Fruit fly (Drosophila melanogaster) whole organism, embryonic: ENCODE data around the gene Rbp.

Experiments used
- CG10209 ChIP-seq: fragments of 200-800 bp; sonication (Bioruptor generic); optimal IDR thresholded peaks from 3 replicates; lab custom pipeline; 2017; ENCODE audit warnings: missing biosample characterization, mild to moderate bottlenecking, missing genetic modification characterization, missing genetic modification reagents
- CG11398 ChIP-seq: fragments of 200-800 bp; sonication (Bioruptor generic); optimal IDR thresholded peaks from 2 replicates; lab custom pipeline; 2016; ENCODE audit warnings: missing biosample characterization, missing genetic modification characterization
- CG12391 ChIP-seq: fragments of 200-800 bp; sonication (Bioruptor generic); optimal IDR thresholded peaks from 3 replicates; lab custom pipeline; 2018; ENCODE audit warnings: missing biosample characterization, mild to moderate bottlenecking, missing genetic modification characterization, moderate library complexity
- CG13287 ChIP-seq: fragments of 200-800 bp; sonication (Bioruptor generic); IDR thresholded peaks from 2 replicates; pipeline ENCODE4 v1.3.6; 2022; ENCODE audit warnings: missing biosample characterization, missing genetic modification characterization; ENCODE audit not compliant: partially characterized antibody
- CG13424 ChIP-seq: fragments of 200-800 bp; sonication (Bioruptor generic); optimal IDR thresholded peaks from 2 replicates; lab custom pipeline; 2019; ENCODE audit warnings: missing biosample characterization, mild to moderate bottlenecking, missing genetic modification characterization, moderate library complexity
- CG15601 ChIP-seq: fragments of 200-800 bp; sonication (Bioruptor generic); optimal IDR thresholded peaks from 3 replicates; lab custom pipeline; 2019; ENCODE audit warnings: missing biosample characterization, mild to moderate bottlenecking, missing genetic modification characterization, moderate library complexity
- CG1603 ChIP-seq: fragments of 200-800 bp; sonication (Bioruptor generic); optimal IDR thresholded peaks from 2 replicates; lab custom pipeline; 2019; ENCODE audit warnings: missing biosample characterization, mild to moderate bottlenecking, missing genetic modification characterization, moderate library complexity
- CG18011 ChIP-seq: fragments of 200-800 bp; sonication (Bioruptor generic); optimal IDR thresholded peaks from 2 replicates; lab custom pipeline; 2017; ENCODE audit warnings: missing biosample characterization, missing genetic modification characterization, mild to moderate bottlenecking, moderate library complexity, missing genotype
- CG18262 ChIP-seq: fragments of 200-800 bp; optimal IDR thresholded peaks from 3 replicates; lab custom pipeline; 2019; ENCODE audit warnings: missing biosample characterization, mild to moderate bottlenecking, missing genetic modification characterization, moderate library complexity
- CG2712 ChIP-seq: fragments of 200-800 bp; optimal IDR thresholded peaks from 3 replicates; lab custom pipeline; 2019; ENCODE audit warnings: missing biosample characterization, mild to moderate bottlenecking, missing genetic modification characterization, moderate library complexity
- CG30403 ChIP-seq: fragments of 200-800 bp; sonication (Bioruptor generic); optimal IDR thresholded peaks from 3 replicates; lab custom pipeline; 2016; ENCODE audit warnings: missing biosample characterization, missing genetic modification characterization
- CG34376 ChIP-seq: fragments of 200-800 bp; sonication (Bioruptor generic); optimal IDR thresholded peaks from 2 replicates; lab custom pipeline; 2018; ENCODE audit warnings: missing biosample characterization, mild to moderate bottlenecking, missing genetic modification characterization
- CG4404 ChIP-seq: fragments of 200-800 bp; sonication (Bioruptor generic); IDR thresholded peaks from 2 replicates; pipeline ENCODE4 v1.3.6; 2022; ENCODE audit warnings: missing biosample characterization, missing genetic modification characterization
- CG7357 ChIP-seq: fragments of 200-800 bp; sonication (Bioruptor generic); IDR thresholded peaks from 3 replicates; pipeline ENCODE4 v1.3.6; 2022; ENCODE audit warnings: missing biosample characterization, missing genetic modification characterization
- CG7556 ChIP-seq: fragments of 200-800 bp; sonication (Bioruptor generic); optimal IDR thresholded peaks from 2 replicates; lab custom pipeline; 2017; ENCODE audit warnings: missing biosample characterization, mild to moderate bottlenecking, missing genetic modification characterization
- CG8089 ChIP-seq: fragments of 200-800 bp; sonication (Bioruptor generic); optimal IDR thresholded peaks from 3 replicates; lab custom pipeline; 2016; ENCODE audit warnings: missing biosample characterization, missing genetic modification characterization
- CG8388 ChIP-seq: fragments of 200-800 bp; sonication (Bioruptor generic); optimal IDR thresholded peaks from 2 replicates; lab custom pipeline; 2019; ENCODE audit warnings: missing biosample characterization, mild to moderate bottlenecking, missing genetic modification characterization, moderate library complexity
- CG8478 ChIP-seq: fragments of >200 bp; optimal IDR thresholded peaks from 2 replicates; lab custom pipeline; 2018
- CG8765 ChIP-seq: fragments of 200-800 bp; sonication (Bioruptor generic); IDR thresholded peaks from 2 replicates; pipeline ENCODE4 v1.3.6; 2022; ENCODE audit warnings: missing biosample characterization, missing genetic modification characterization
- CG9817 ChIP-seq: fragments of 200-800 bp; sonication (Bioruptor generic); optimal IDR thresholded peaks from 2 replicates; lab custom pipeline; 2018; ENCODE audit warnings: missing biosample characterization, mild to moderate bottlenecking, missing genetic modification characterization, moderate library complexity
- Dll ChIP-seq: fragments of 200-800 bp; sonication (Bioruptor generic); IDR thresholded peaks from 4 replicates; pipeline ENCODE4 v1.3.6; 2022; ENCODE audit warnings: missing biosample characterization, missing genetic modification characterization; ENCODE audit not compliant: partially characterized antibody
- Fer2 ChIP-seq: fragments of 200-800 bp; sonication (Bioruptor generic); optimal IDR thresholded peaks from 2 replicates; lab custom pipeline; 2018; ENCODE audit warnings: missing biosample characterization, mild to moderate bottlenecking, missing genetic modification characterization, moderate library complexity
- HLH3B ChIP-seq: fragments of 200-800 bp; sonication (Bioruptor generic); IDR thresholded peaks from 2 replicates; pipeline ENCODE4 v1.3.6; 2022; ENCODE audit warnings: missing biosample characterization, missing genetic modification characterization
- HmgD ChIP-seq: fragments of 200-800 bp; sonication (Bioruptor generic); optimal IDR thresholded peaks from 3 replicates; lab custom pipeline; 2016; ENCODE audit warnings: missing biosample characterization, missing genetic modification characterization
- Meics ChIP-seq: fragments of 200-800 bp; sonication (Bioruptor generic); optimal IDR thresholded peaks from 2 replicates; lab custom pipeline; 2017; ENCODE audit warnings: missing biosample characterization, mild to moderate bottlenecking, missing genetic modification characterization
- Mrtf ChIP-seq: fragments of 200-800 bp; sonication (Bioruptor generic); IDR thresholded peaks from 3 replicates; pipeline ENCODE4 v1.3.6; 2022; ENCODE audit warnings: missing biosample characterization, missing genetic modification characterization
- Myb ChIP-seq: fragments of 200-800 bp; sonication (Bioruptor generic); optimal IDR thresholded peaks from 2 replicates; lab custom pipeline; 2016; ENCODE audit warnings: missing biosample characterization, missing genetic modification characterization
- NK7.1 ChIP-seq: fragments of 200-800 bp; sonication (Bioruptor generic); optimal IDR thresholded peaks from 3 replicates; lab custom pipeline; 2016; ENCODE audit warnings: missing biosample characterization, missing genetic modification characterization
- Oli ChIP-seq: fragments of 200-800 bp; sonication (Bioruptor generic); optimal IDR thresholded peaks from 2 replicates; lab custom pipeline; 2018; ENCODE audit warnings: missing biosample characterization, mild to moderate bottlenecking, missing genetic modification characterization, moderate library complexity
- Opbp ChIP-seq: fragments of 200-800 bp; sonication (Bioruptor generic); IDR thresholded peaks from 3 replicates; pipeline ENCODE4 v1.3.6; 2022; ENCODE audit warnings: missing biosample characterization, missing genetic modification characterization; ENCODE audit not compliant: partially characterized antibody
- Pdp1 ChIP-seq, 2 experiments: fragments of 200-800 bp; sonication (Bioruptor generic); optimal IDR thresholded peaks; 3 replicates each; lab custom pipeline; 2016; ENCODE audit warnings: missing biosample characterization in 2 of 2, missing genetic modification characterization in 2 of 2, mild to moderate bottlenecking in 1 of 2, moderate library complexity in 1 of 2
- Rx ChIP-seq: fragments of 200-800 bp; sonication (Bioruptor generic); IDR thresholded peaks from 2 replicates; pipeline ENCODE4 v1.3.6; 2022; ENCODE audit warnings: missing biosample characterization, missing genetic modification characterization
- Six4 ChIP-seq: fragments of 200-800 bp; sonication (Bioruptor generic); optimal IDR thresholded peaks from 2 replicates; lab custom pipeline; 2016; ENCODE audit warnings: missing biosample characterization, missing genetic modification characterization
- ato ChIP-seq: fragments of 200-800 bp; sonication (Bioruptor generic); IDR thresholded peaks from 2 replicates; pipeline ENCODE4 v1.3.6; 2022; ENCODE audit warnings: missing biosample characterization, missing genetic modification characterization; ENCODE audit not compliant: partially characterized antibody
- bsh ChIP-seq, 2 experiments: fragments of 200-800 bp; sonication (Bioruptor generic); optimal IDR thresholded peaks; 2 replicates each; lab custom pipeline; 2017 to 2018; ENCODE audit warnings: mild to moderate bottlenecking in 2 of 2, missing biosample characterization in 2 of 2, missing genetic modification characterization in 2 of 2, moderate library complexity in 1 of 2
- cwo ChIP-seq: fragments of 200-800 bp; sonication (Bioruptor generic); optimal IDR thresholded peaks from 3 replicates; lab custom pipeline; 2017; ENCODE audit warnings: missing biosample characterization, missing genetic modification characterization, mild to moderate bottlenecking, moderate library complexity, missing genetic modification reagents
- dpn ChIP-seq, 2 experiments: fragments of 200-800 bp; sonication (Bioruptor generic); optimal IDR thresholded peaks; 3 replicates each; lab custom pipeline; 2016; ENCODE audit warnings: missing biosample characterization in 2 of 2, missing genetic modification characterization in 2 of 2
- dysf ChIP-seq: fragments of 200-800 bp; sonication (Bioruptor generic); IDR thresholded peaks from 3 replicates; pipeline ENCODE4 v1.3.6; 2022; ENCODE audit warnings: missing biosample characterization, missing genetic modification characterization
- exex ChIP-seq: fragments of 200-800 bp; sonication (Bioruptor generic); optimal IDR thresholded peaks from 4 replicates; lab custom pipeline; 2018; ENCODE audit warnings: missing biosample characterization, mild to moderate bottlenecking, missing genetic modification characterization, moderate library complexity
- fd102C ChIP-seq: fragments of 200-800 bp; sonication (Bioruptor generic); optimal IDR thresholded peaks from 2 replicates; lab custom pipeline; 2018; ENCODE audit warnings: missing biosample characterization, mild to moderate bottlenecking, missing genetic modification characterization, moderate library complexity
- fd3F ChIP-seq: fragments of 200-800 bp; sonication (Bioruptor generic); optimal IDR thresholded peaks from 2 replicates; lab custom pipeline; 2018; ENCODE audit warnings: missing biosample characterization, mild to moderate bottlenecking, missing genetic modification characterization, moderate library complexity
- jing ChIP-seq: fragments of 200-800 bp; sonication (Bioruptor generic); optimal IDR thresholded peaks from 2 replicates; lab custom pipeline; 2018; ENCODE audit warnings: missing biosample characterization, mild to moderate bottlenecking, missing genetic modification characterization
- kni ChIP-seq: fragments of 200-800 bp; sonication (Bioruptor generic); optimal IDR thresholded peaks from 3 replicates; lab custom pipeline; 2017; ENCODE audit warnings: mild to moderate bottlenecking, missing biosample characterization, missing genetic modification reagents, missing genetic modification characterization
- lilli ChIP-seq: fragments of 200-800 bp; sonication (Bioruptor generic); optimal IDR thresholded peaks from 3 replicates; lab custom pipeline; 2016; ENCODE audit warnings: missing biosample characterization, missing genetic modification characterization
- pho ChIP-seq: fragments of 200-800 bp; sonication (Bioruptor generic); optimal IDR thresholded peaks from 2 replicates; lab custom pipeline; 2016; ENCODE audit warnings: missing biosample characterization, missing genetic modification characterization
- phol ChIP-seq: fragments of 200-800 bp; sonication (Bioruptor generic); optimal IDR thresholded peaks from 3 replicates; lab custom pipeline; 2018; ENCODE audit warnings: missing biosample characterization, mild to moderate bottlenecking, missing genetic modification characterization, moderate library complexity
- pzg ChIP-seq: fragments of 200-800 bp; sonication (Bioruptor generic); optimal IDR thresholded peaks from 3 replicates; lab custom pipeline; 2018; ENCODE audit warnings: missing biosample characterization, mild to moderate bottlenecking, missing genetic modification characterization, moderate library complexity
- repo ChIP-seq: fragments of 200-800 bp; sonication (Bioruptor generic); optimal IDR thresholded peaks from 2 replicates; lab custom pipeline; 2016; ENCODE audit warnings: missing biosample characterization, missing genetic modification characterization
- vfl ChIP-seq: fragments of 200-800 bp; sonication (Bioruptor generic); optimal IDR thresholded peaks from 2 replicates; lab custom pipeline; 2016; ENCODE audit warnings: missing biosample characterization, missing genetic modification characterization

The Rbp gene

dm6 chr3R:15340052-15340732 lies 34.2 kb upstream of the Rbp start, which contains the start of gene SerRS-m (continued):
- no peak for TF ChIP-seq Fer2 (tag; lab: Kevin White, UChicago)
- no peak for TF ChIP-seq dysf (GFP tag; lab: Robert Waterston, UW)
- no peak for TF ChIP-seq Rx (GFP tag; lab: Robert Waterston, UW)
- 0 out of 2 replicates have a peak, but pooled peaks have one; percentile 18 for TF ChIP-seq HLH3B (GFP tag; lab: Robert Waterston, UW)
- TF ChIP-seq exex = peak; percentile 0
- peak; percentile 32 for TF ChIP-seq phol (tag; lab: Kevin White, UChicago)
- no peak for TF ChIP-seq CG8765 (GFP tag; lab: Robert Waterston, UW)
- TF ChIP-seq CG1603 = peak; percentile 19
- no peak for TF ChIP-seq Meics (GFP tag; lab: Kevin White, UChicago)
- peak; percentile 11 for TF ChIP-seq lilli
- peak; percentile 13 for TF ChIP-seq Oli (tag; lab: Kevin White, UChicago)
- peak; percentile 41 for TF ChIP-seq CG8388 (GFP tag; lab: Kevin White, UChicago)
- no peak for TF ChIP-seq CG34376 (GFP tag; lab: Kevin White, UChicago)
- no peak for TF ChIP-seq CG8478 (lab: Kevin White, UChicago)
- peak; percentile 3 for TF ChIP-seq CG10209
- TF ChIP-seq Mrtf (GFP tag; lab: Robert Waterston, UW) = no peak
- peak; percentile 15 for TF ChIP-seq CG13424
- peak in 1 of 2 experiments; percentile 13 for TF ChIP-seq Pdp1 (GFP tag; optimal IDR thresholded peaks at IDR 0.05; lab: Kevin White, UChicago)
- TF ChIP-seq CG13287 (GFP tag; lab: Robert Waterston, UW) = peak; percentile 33
- TF ChIP-seq HmgD (GFP tag; lab: Kevin White, UChicago) = no peak
- TF ChIP-seq bsh (GFP tag; optimal IDR thresholded peaks at IDR 0.05; lab: Kevin White, UChicago) = peak in 1 of 2 experiments; percentile 62
- TF ChIP-seq pho (GFP tag; lab: Kevin White, UChicago) = peak; percentile 1
- TF ChIP-seq CG12391 (tag; lab: Kevin White, UChicago) = peak; percentile 24
- peak; percentile 22 for TF ChIP-seq CG7556 (GFP tag; lab: Kevin White, UChicago)
- TF ChIP-seq cwo (GFP tag; lab: Kevin White, UChicago) = no peak
- TF ChIP-seq CG18011 (GFP tag; lab: Kevin White, UChicago) = no peak
- TF ChIP-seq CG11398 (GFP tag; lab: Kevin White, UChicago) = no peak
- no peak for TF ChIP-seq CG9817 (tag; lab: Kevin White, UChicago)
- TF ChIP-seq Dll (GFP tag; lab: Robert Waterston, UW) = no peak
- TF ChIP-seq CG18262 = peak; percentile 14
- no peak for TF ChIP-seq CG30403
- TF ChIP-seq CG15601 (tag; lab: Kevin White, UChicago) = peak; percentile 33
- peak; percentile 39 for TF ChIP-seq CG2712 (tag; lab: Kevin White, UChicago)
- no peak for TF ChIP-seq vfl
- no peak for TF ChIP-seq CG8089 (GFP tag; lab: Kevin White, UChicago)
- TF ChIP-seq kni = peak; percentile 17
- no peak for TF ChIP-seq ato (GFP tag; lab: Robert Waterston, UW)
- peak in 1 of 2 experiments; percentile 7 for TF ChIP-seq dpn (GFP tag; optimal IDR thresholded peaks at IDR 0.05; lab: Kevin White, UChicago)
- no peak for TF ChIP-seq Opbp (GFP tag; lab: Robert Waterston, UW)
- no peak for TF ChIP-seq repo (GFP tag; lab: Kevin White, UChicago)
- TF ChIP-seq NK7.1 = no peak
- no peak for TF ChIP-seq jing (GFP tag; lab: Kevin White, UChicago)
- no peak for TF ChIP-seq CG4404 (GFP tag; lab: Robert Waterston, UW)
- peak; percentile 68 for TF ChIP-seq Myb (GFP tag; lab: Kevin White, UChicago)
- TF ChIP-seq Six4 = peak; percentile 17
- peak; percentile 3 for TF ChIP-seq pzg
- 0 out of 3 replicates have a peak, but pooled peaks have one; percentile 6 for TF ChIP-seq CG7357 (GFP tag; lab: Robert Waterston, UW)
- no peak for TF ChIP-seq fd3F
- no peak for TF ChIP-seq fd102C (GFP tag; lab: Kevin White, UChicago)
